Worm (Caenorhabditis elegans) whole organism, late embryonic: Measurements from ENCODE around the gene H12D21.5.
A peak's percentile ranks its signal among the peaks of the same experiment; 100 is the strongest.

Experiments used
- F13H6.1 ChIP-seq: sonication (generic microtip); optimal IDR thresholded peaks from 2 replicates; lab custom pipeline; 2016; ENCODE audit warnings: missing genetic modification characterization, missing compliant biosample characterization
- K02D7.2 ChIP-seq: sonication (generic microtip); optimal IDR thresholded peaks from 2 replicates; lab custom pipeline; 2017; ENCODE audit warnings: mild to moderate bottlenecking, missing genetic modification characterization, missing compliant biosample characterization
- K09A11.1 ChIP-seq: sonication (generic microtip); optimal IDR thresholded peaks from 2 replicates; lab custom pipeline; 2017; ENCODE audit warnings: antibody characterized with exemption, mild to moderate bottlenecking, missing genetic modification characterization, missing compliant biosample characterization; ENCODE audit not compliant: insufficient read depth
- T23F11.4 ChIP-seq: fragments of 200-800 bp; sonication (Bioruptor generic); optimal IDR thresholded peaks from 2 replicates; lab custom pipeline; 2018; ENCODE audit warnings: mild to moderate bottlenecking, missing genetic modification characterization, missing compliant biosample characterization
- ahr-1 ChIP-seq: sonication (generic microtip); optimal IDR thresholded peaks from 2 replicates; lab custom pipeline; 2016; ENCODE audit warnings: missing genetic modification characterization, missing compliant biosample characterization
- ceh-19 ChIP-seq: fragments of 200-800 bp; sonication (Bioruptor generic); optimal IDR thresholded peaks from 2 replicates; lab custom pipeline; 2018; ENCODE audit warnings: mild to moderate bottlenecking, missing genetic modification characterization, missing compliant biosample characterization
- ceh-2 ChIP-seq: sonication (generic microtip); optimal IDR thresholded peaks from 2 replicates; lab custom pipeline; 2016; ENCODE audit warnings: missing genotype, missing genetic modification characterization, missing compliant biosample characterization
- ceh-22 ChIP-seq: sonication (generic microtip); optimal IDR thresholded peaks from 2 replicates; lab custom pipeline; 2017; ENCODE audit warnings: missing biosample characterization, missing genetic modification characterization
- ceh-24 ChIP-seq: sonication (generic microtip); optimal IDR thresholded peaks from 2 replicates; lab custom pipeline; 2016; ENCODE audit warnings: mild to moderate bottlenecking, missing genetic modification characterization, missing compliant biosample characterization
- ceh-31 ChIP-seq: sonication (generic microtip); optimal IDR thresholded peaks from 2 replicates; lab custom pipeline; 2016; ENCODE audit warnings: missing genetic modification characterization, missing compliant biosample characterization
- ceh-34 ChIP-seq: sonication (generic microtip); optimal IDR thresholded peaks from 2 replicates; lab custom pipeline; 2016; ENCODE audit warnings: mild to moderate bottlenecking, missing genetic modification characterization, missing compliant biosample characterization
- ceh-6 ChIP-seq: fragments of 200-800 bp; sonication (Bioruptor generic); optimal IDR thresholded peaks from 2 replicates; lab custom pipeline; 2018; ENCODE audit warnings: mild to moderate bottlenecking, missing genetic modification characterization, missing compliant biosample characterization
- ceh-9 ChIP-seq: sonication (generic microtip); optimal IDR thresholded peaks from 2 replicates; lab custom pipeline; 2016; ENCODE audit warnings: mild to moderate bottlenecking, missing genetic modification characterization, inconsistent platforms, missing compliant biosample characterization
- elt-2 ChIP-seq: sonication (generic microtip); optimal IDR thresholded peaks from 2 replicates; lab custom pipeline; 2016; ENCODE audit warnings: missing genetic modification reagents, missing genetic modification characterization, missing compliant biosample characterization
- elt-4 ChIP-seq: sonication (generic microtip); optimal IDR thresholded peaks from 2 replicates; lab custom pipeline; 2016; ENCODE audit warnings: missing genetic modification characterization, missing compliant biosample characterization
- ets-4 ChIP-seq: sonication (generic microtip); optimal IDR thresholded peaks from 2 replicates; lab custom pipeline; 2016; ENCODE audit warnings: missing genetic modification characterization, missing compliant biosample characterization
- eyg-1 ChIP-seq: sonication (generic microtip); optimal IDR thresholded peaks from 2 replicates; lab custom pipeline; 2016; ENCODE audit warnings: missing genotype, missing genetic modification characterization, missing compliant biosample characterization
- fax-1 ChIP-seq: sonication (generic microtip); optimal IDR thresholded peaks from 2 replicates; lab custom pipeline; 2016; ENCODE audit warnings: missing genotype, missing genetic modification characterization, missing compliant biosample characterization
- gmeb-2 ChIP-seq: sonication (generic microtip); optimal IDR thresholded peaks from 2 replicates; lab custom pipeline; 2016; ENCODE audit warnings: missing genetic modification characterization, inconsistent platforms, missing compliant biosample characterization
- hlh-13 ChIP-seq: fragments of 200-800 bp; sonication (Bioruptor generic); optimal IDR thresholded peaks from 2 replicates; lab custom pipeline; 2018; ENCODE audit warnings: mild to moderate bottlenecking, missing genetic modification characterization, missing compliant biosample characterization
- hlh-30 ChIP-seq: sonication (generic microtip); optimal IDR thresholded peaks from 2 replicates; lab custom pipeline; 2017; ENCODE audit warnings: antibody characterized with exemption, missing genetic modification characterization, missing compliant biosample characterization; ENCODE audit not compliant: insufficient read depth
- hlh-8 ChIP-seq: sonication (generic microtip); optimal IDR thresholded peaks from 2 replicates; lab custom pipeline; 2016; ENCODE audit warnings: missing genotype, missing genetic modification characterization, missing compliant biosample characterization
- lim-6 ChIP-seq: sonication (generic microtip); optimal IDR thresholded peaks from 2 replicates; lab custom pipeline; 2016; ENCODE audit warnings: missing genetic modification characterization, missing compliant biosample characterization
- lin-11 ChIP-seq: fragments of 200-800 bp; sonication (Bioruptor generic); optimal IDR thresholded peaks from 2 replicates; lab custom pipeline; 2018; ENCODE audit warnings: mild to moderate bottlenecking, missing genetic modification characterization, missing compliant biosample characterization
- mec-3 ChIP-seq: sonication (generic microtip); optimal IDR thresholded peaks from 2 replicates; lab custom pipeline; 2016; ENCODE audit warnings: borderline replicate concordance, missing genetic modification characterization, missing compliant biosample characterization
- nfya-1 ChIP-seq: sonication (generic microtip); optimal IDR thresholded peaks from 2 replicates; lab custom pipeline; 2017; ENCODE audit warnings: missing genetic modification characterization, mild to moderate bottlenecking, missing compliant biosample characterization, antibody characterized with exemption, moderate library complexity
- nhr-11 ChIP-seq: fragments of 150-350 bp; optimal IDR thresholded peaks from 2 replicates; lab custom pipeline; 2014; ENCODE audit warnings: missing biosample characterization, missing genetic modification characterization
- nhr-232 ChIP-seq: sonication (generic microtip); optimal IDR thresholded peaks from 2 replicates; lab custom pipeline; 2016; ENCODE audit warnings: missing genetic modification characterization, missing compliant biosample characterization
- odd-2 ChIP-seq: sonication (generic microtip); optimal IDR thresholded peaks from 2 replicates; lab custom pipeline; 2017; ENCODE audit warnings: antibody characterized with exemption, mild to moderate bottlenecking, missing genetic modification characterization, missing compliant biosample characterization
- pha-4 ChIP-seq: fragments of 150-350 bp; optimal IDR thresholded peaks from 2 replicates; lab custom pipeline; 2018; ENCODE audit warnings: missing biosample characterization, missing genetic modification reagents, missing genetic modification characterization
- sdc-2 ChIP-seq: sonication (generic microtip); optimal IDR thresholded peaks from 2 replicates; lab custom pipeline; 2016; ENCODE audit warnings: missing genotype, missing genetic modification characterization, missing compliant biosample characterization
- sox-2 ChIP-seq: fragments of 200-800 bp; sonication (Bioruptor generic); IDR thresholded peaks from 2 replicates; pipeline ENCODE4 v1.3.6; 2022; ENCODE audit warnings: missing genetic modification reagents, missing genetic modification characterization, missing compliant biosample characterization
- syd-9 ChIP-seq: sonication (generic microtip); optimal IDR thresholded peaks from 2 replicates; lab custom pipeline; 2016; ENCODE audit warnings: mild to moderate bottlenecking, missing genetic modification characterization, moderate library complexity, missing compliant biosample characterization
- tbx-2 ChIP-seq: sonication (generic microtip); optimal IDR thresholded peaks from 2 replicates; lab custom pipeline; 2016; ENCODE audit warnings: missing genetic modification characterization, missing compliant biosample characterization
- unc-42 ChIP-seq: sonication (generic microtip); optimal IDR thresholded peaks from 2 replicates; lab custom pipeline; 2016; ENCODE audit warnings: missing genotype, missing genetic modification characterization, missing compliant biosample characterization
- unc-55 ChIP-seq: sonication (generic microtip); optimal IDR thresholded peaks from 2 replicates; lab custom pipeline; 2017; ENCODE audit warnings: missing biosample characterization, missing genetic modification reagents, missing genetic modification characterization
- zip-5 ChIP-seq: sonication (generic microtip); optimal IDR thresholded peaks from 2 replicates; lab custom pipeline; 2016; ENCODE audit warnings: missing genetic modification characterization, missing compliant biosample characterization
- ztf-16 ChIP-seq: sonication (generic microtip); optimal IDR thresholded peaks from 2 replicates; lab custom pipeline; 2017; ENCODE audit warnings: missing genetic modification characterization, missing compliant biosample characterization

Gene H12D21.5

ce11 chrV:14850530-14850929 is 43.3 kb upstream of the H12D21.5 start:
- no peak for TF ChIP-seq sox-2 (GFP tag; lab: Robert Waterston, UW)
- no peak for TF ChIP-seq nfya-1 (tag; lab: Kevin White, UChicago)
- no peak for TF ChIP-seq T23F11.4 (GFP tag; lab: Kevin White, UChicago)
- TF ChIP-seq hlh-30 (tag; lab: Kevin White, UChicago) = peak; percentile 47
- no peak for TF ChIP-seq lin-11
- no peak for TF ChIP-seq eyg-1 (tag; lab: Kevin White, UChicago)
- peak; percentile 72 for TF ChIP-seq elt-2 (tag; lab: Kevin White, UChicago)
- TF ChIP-seq hlh-13 (GFP tag; lab: Kevin White, UChicago) = no peak
- no peak for TF ChIP-seq nhr-232 (tag; lab: Kevin White, UChicago)

- TF ChIP-seq unc-55 (GFP tag; lab: Kevin White, UChicago) (no peak), unc-42 (peak; percentile 60), tbx-2 (tag; lab: Kevin White, UChicago) (peak; percentile 39), ceh-19 (GFP tag; lab: Kevin White, UChicago) (no peak), ceh-34 (peak; percentile 44), ceh-31 (tag; lab: Kevin White, UChicago) (peak; percentile 51)
- TF ChIP-seq, all 69 proteins: peak for 4
Observed at ce11 chrV:14851206-14851605, 42.6 kb upstream of the H12D21.5 start.

ce11 chrV:14851972-14852371 is 41.8 kb upstream of the H12D21.5 start:
- TF ChIP-seq elt-2 (tag; lab: Kevin White, UChicago) (peak; percentile 15), hlh-30 (tag; lab: Kevin White, UChicago) (no peak), T23F11.4 (GFP tag; lab: Kevin White, UChicago) (no peak), gmeb-2 (tag; lab: Kevin White, UChicago) (no peak)

ce11 chrV:14852620-14853019 is 41.2 kb upstream of the H12D21.5 start:
- TF ChIP-seq mec-3 (no peak), unc-42 (peak; percentile 6)

ce11 chrV:14853739-14854138 is 40.1 kb upstream of the H12D21.5 start:
- no peak for TF ChIP-seq lim-6

ce11 chrV:14854261-14854660 is 39.5 kb upstream of the H12D21.5 start:
- TF ChIP-seq ceh-2 (tag; lab: Kevin White, UChicago) (no peak), ceh-31 (tag; lab: Kevin White, UChicago) (no peak), ceh-24 (no peak), nhr-232 (tag; lab: Kevin White, UChicago) (no peak), fax-1 (tag; lab: Kevin White, UChicago) (no peak), syd-9 (tag; lab: Kevin White, UChicago) (no peak), ztf-16 (tag; lab: Kevin White, UChicago) (no peak), unc-42 (peak; percentile 84)

ce11 chrV:14855626-14856025 is 38.2 kb upstream of the H12D21.5 start:
- TF ChIP-seq ztf-16 (tag; lab: Kevin White, UChicago) (peak; percentile 11), nhr-232 (tag; lab: Kevin White, UChicago) (peak; percentile 31), nfya-1 (tag; lab: Kevin White, UChicago) (no peak), F13H6.1 (tag; lab: Kevin White, UChicago) (no peak), ceh-6 (peak; percentile 47), ceh-19 (GFP tag; lab: Kevin White, UChicago) (peak; percentile 44), hlh-8 (no peak), zip-5 (tag; lab: Kevin White, UChicago) (no peak), ceh-31 (tag; lab: Kevin White, UChicago) (no peak), elt-4 (tag; lab: Kevin White, UChicago) (no peak), nhr-11 (no peak), ahr-1 (no peak), syd-9 (tag; lab: Kevin White, UChicago) (no peak), pha-4 (tag; lab: Kevin White, UChicago) (no peak), K02D7.2 (tag; lab: Kevin White, UChicago) (no peak), ceh-2 (tag; lab: Kevin White, UChicago) (peak; percentile 32), K09A11.1 (tag; lab: Kevin White, UChicago) (no peak), unc-55 (GFP tag; lab: Kevin White, UChicago) (no peak), mec-3 (no peak), odd-2 (tag; lab: Kevin White, UChicago) (no peak), ceh-22 (tag; lab: Kevin White, UChicago) (no peak), lin-11 (peak; percentile 38), unc-42 (no peak), fax-1 (tag; lab: Kevin White, UChicago) (peak; percentile 23), ets-4 (tag; lab: Kevin White, UChicago) (no peak), sdc-2 (tag; lab: Kevin White, UChicago) (peak; percentile 6), ceh-9 (tag; lab: Kevin White, UChicago) (no peak)
